Fruit fly (Drosophila melanogaster): Measurements from ENCODE around the gene mthl15.

Gene mthl15

dm6 chr2L:10210631-10211557 lies 27.2 kb downstream of the mthl15 start, which contains the start of the genes CG5727 and ath (continued):
- TF ChIP-seq cg (GFP tag; optimal IDR thresholded peaks at IDR 0.05), result no peak
- TF ChIP-seq Drgx (GFP tag; IDR thresholded peaks at IDR 0.05), result no peak
- no peak for TF ChIP-seq sug (tag; optimal IDR thresholded peaks at IDR 0.05)
- TF ChIP-seq ind (GFP tag; optimal IDR thresholded peaks at IDR 0.05), result no peak
- TF ChIP-seq CG3065 (GFP tag; optimal IDR thresholded peaks at IDR 0.05), result no peak
- no peak for TF ChIP-seq ewg (GFP tag; optimal IDR thresholded peaks at IDR 0.05)
- TF ChIP-seq esg (GFP tag; conservative IDR thresholded peaks at IDR 0.05), result no peak
- no peak for TF ChIP-seq insv (GFP tag; optimal IDR thresholded peaks at IDR 0.05)
- no peak for TF ChIP-seq oc (tag; optimal IDR thresholded peaks at IDR 0.05)
- TF ChIP-seq zen2 (GFP tag; IDR thresholded peaks at IDR 0.05; ENCODE audit: partially characterized antibody), result no peak
- no peak for TF ChIP-seq vvl (GFP tag; IDR thresholded peaks at IDR 0.05)
- no peak for TF ChIP-seq CG11504 (tag; optimal IDR thresholded peaks at IDR 0.05)
- TF ChIP-seq psq (GFP tag; optimal IDR thresholded peaks at IDR 0.05), result no peak
- peak; percentile 11 for TF ChIP-seq CG4617 (GFP tag; optimal IDR thresholded peaks at IDR 0.05; ENCODE audit: borderline replicate concordance)
- no peak for TF ChIP-seq ara (GFP tag; IDR thresholded peaks at IDR 0.05)
- peak; percentile 13 for TF ChIP-seq pzg (GFP tag; optimal IDR thresholded peaks at IDR 0.05)
- no peak for TF ChIP-seq Lim3 (GFP tag; IDR thresholded peaks at IDR 0.05)
- TF ChIP-seq Atf-2 (GFP tag; optimal IDR thresholded peaks at IDR 0.05), result no peak
- TF ChIP-seq kah (GFP tag; optimal IDR thresholded peaks at IDR 0.05), result peak; percentile 88
- no peak for TF ChIP-seq sob (GFP tag; IDR thresholded peaks at IDR 0.05)
- TF ChIP-seq Bgb (GFP tag; IDR thresholded peaks at IDR 0.05; ENCODE audit: partially characterized antibody), result no peak
- no peak for TF ChIP-seq bcd (GFP tag; optimal IDR thresholded peaks at IDR 0.05)
- no peak for TF ChIP-seq al (GFP tag; IDR thresholded peaks at IDR 0.05)
- TF ChIP-seq Dfd (GFP tag; optimal IDR thresholded peaks at IDR 0.05), result no peak
- no peak for TF ChIP-seq CG11093 (GFP tag; IDR thresholded peaks at IDR 0.05)
- no peak for TF ChIP-seq CG9932 (GFP tag; IDR thresholded peaks at IDR 0.05)
- TF ChIP-seq Sin3A (optimal IDR thresholded peaks at IDR 0.05), result no peak
- TF ChIP-seq CG16813 (GFP tag; IDR thresholded peaks at IDR 0.05; ENCODE audit: partially characterized antibody), result no peak
- no peak for TF ChIP-seq CG8290 (GFP tag; optimal IDR thresholded peaks at IDR 0.05)
- no peak for TF ChIP-seq CG8290 (tag; optimal IDR thresholded peaks at IDR 0.05)
- peak; percentile 32 for TF ChIP-seq CG12391 (tag; optimal IDR thresholded peaks at IDR 0.05)
- TF ChIP-seq CG5245 (GFP tag; optimal IDR thresholded peaks at IDR 0.05), result no peak
- no peak for TF ChIP-seq gcm2 (GFP tag; optimal IDR thresholded peaks at IDR 0.05)
- TF ChIP-seq trem (tag; optimal IDR thresholded peaks at IDR 0.05), result no peak
- no peak for TF ChIP-seq CG4730 (GFP tag; IDR thresholded peaks at IDR 0.05)
- TF ChIP-seq CG11696 (GFP tag; IDR thresholded peaks at IDR 0.05), result no peak
- no peak for TF ChIP-seq repo (GFP tag; optimal IDR thresholded peaks at IDR 0.05)
- TF ChIP-seq sens (GFP tag), result peak; percentile 72
- no peak for TF ChIP-seq Ssrp (tag; optimal IDR thresholded peaks at IDR 0.05)
- no peak for TF ChIP-seq slp2 (GFP tag; optimal IDR thresholded peaks at IDR 0.05)
- no peak for TF ChIP-seq Hr51 (GFP tag; optimal IDR thresholded peaks at IDR 0.05)
- TF ChIP-seq CHES-1-like (GFP tag; optimal IDR thresholded peaks at IDR 0.05), result no peak
- TF ChIP-seq CG17361 (GFP tag; IDR thresholded peaks at IDR 0.05), result peak; percentile 61; the same call in 2 of the 3 replicates
- TF ChIP-seq ems (GFP tag; optimal IDR thresholded peaks at IDR 0.05), result no peak
- peak; percentile 11 for TF ChIP-seq CG2712 (tag; optimal IDR thresholded peaks at IDR 0.05)
- no peak for TF ChIP-seq CG33213 (GFP tag; optimal IDR thresholded peaks at IDR 0.05)
- TF ChIP-seq tin (GFP tag; optimal IDR thresholded peaks at IDR 0.05), result no peak
- no peak for TF ChIP-seq usp (GFP tag; optimal IDR thresholded peaks at IDR 0.05)
- no peak for TF ChIP-seq mld (GFP tag; IDR thresholded peaks at IDR 0.05; ENCODE audit: partially characterized antibody)
- TF ChIP-seq klu (GFP tag; IDR thresholded peaks at IDR 0.05), result no peak
- no peak for TF ChIP-seq toy (GFP tag; IDR thresholded peaks at IDR 0.05)

Data from whole organism, embryonic.